Worm (Caenorhabditis elegans) whole organism, late embryonic: ENCODE measurements around the gene gpd-4.

ENCODE experiments used
- C08G9.2 ChIP-seq: sonication (generic microtip); optimal IDR thresholded peaks from 2 replicates; lab custom pipeline; 2016; ENCODE audit warnings: mild to moderate bottlenecking, missing genetic modification characterization, moderate library complexity, missing compliant biosample characterization
- F13H6.1 ChIP-seq: sonication (generic microtip); optimal IDR thresholded peaks from 2 replicates; lab custom pipeline; 2016; ENCODE audit warnings: missing genetic modification characterization, missing compliant biosample characterization
- K09A11.1 ChIP-seq: sonication (generic microtip); optimal IDR thresholded peaks from 2 replicates; lab custom pipeline; 2017; ENCODE audit warnings: antibody characterized with exemption, mild to moderate bottlenecking, missing genetic modification characterization, missing compliant biosample characterization; ENCODE audit not compliant: insufficient read depth
- ceh-19 ChIP-seq: fragments of 200-800 bp; sonication (Bioruptor generic); optimal IDR thresholded peaks from 2 replicates; lab custom pipeline; 2018; ENCODE audit warnings: mild to moderate bottlenecking, missing genetic modification characterization, missing compliant biosample characterization
- ceh-22 ChIP-seq: sonication (generic microtip); optimal IDR thresholded peaks from 2 replicates; lab custom pipeline; 2017; ENCODE audit warnings: missing biosample characterization, missing genetic modification characterization
- ceh-30 ChIP-seq: fragments of 150-350 bp; optimal IDR thresholded peaks from 2 replicates; lab custom pipeline; 2014; ENCODE audit warnings: missing biosample characterization, missing genetic modification characterization
- ceh-45 ChIP-seq: fragments of 200-800 bp; sonication (Bioruptor generic); IDR thresholded peaks from 2 replicates; pipeline ENCODE4 v1.3.6; 2022; ENCODE audit warnings: missing genetic modification reagents, missing genetic modification characterization, missing compliant biosample characterization
- ceh-6 ChIP-seq: fragments of 200-800 bp; sonication (Bioruptor generic); optimal IDR thresholded peaks from 2 replicates; lab custom pipeline; 2018; ENCODE audit warnings: mild to moderate bottlenecking, missing genetic modification characterization, missing compliant biosample characterization
- ceh-9 ChIP-seq: sonication (generic microtip); optimal IDR thresholded peaks from 2 replicates; lab custom pipeline; 2016; ENCODE audit warnings: mild to moderate bottlenecking, missing genetic modification characterization, inconsistent platforms, missing compliant biosample characterization
- che-1 ChIP-seq: sonication (generic microtip); optimal IDR thresholded peaks from 2 replicates; lab custom pipeline; 2016; ENCODE audit warnings: mild to moderate bottlenecking, missing genetic modification characterization, missing compliant biosample characterization
- elt-2 ChIP-seq: sonication (generic microtip); optimal IDR thresholded peaks from 2 replicates; lab custom pipeline; 2016; ENCODE audit warnings: missing genetic modification reagents, missing genetic modification characterization, missing compliant biosample characterization
- elt-4 ChIP-seq: sonication (generic microtip); optimal IDR thresholded peaks from 2 replicates; lab custom pipeline; 2016; ENCODE audit warnings: missing genetic modification characterization, missing compliant biosample characterization
- ets-4 ChIP-seq: sonication (generic microtip); optimal IDR thresholded peaks from 2 replicates; lab custom pipeline; 2016; ENCODE audit warnings: missing genetic modification characterization, missing compliant biosample characterization
- eyg-1 ChIP-seq: sonication (generic microtip); optimal IDR thresholded peaks from 2 replicates; lab custom pipeline; 2016; ENCODE audit warnings: missing genotype, missing genetic modification characterization, missing compliant biosample characterization
- fkh-10 ChIP-seq: fragments of 150-350 bp; optimal IDR thresholded peaks from 2 replicates; lab custom pipeline; 2014; ENCODE audit warnings: missing biosample characterization, missing genetic modification reagents, missing genetic modification characterization
- fkh-6 ChIP-seq: sonication (generic microtip); optimal IDR thresholded peaks from 2 replicates; lab custom pipeline; 2016; ENCODE audit warnings: missing genetic modification characterization, missing compliant biosample characterization
- gmeb-2 ChIP-seq: sonication (generic microtip); optimal IDR thresholded peaks from 2 replicates; lab custom pipeline; 2016; ENCODE audit warnings: missing genetic modification characterization, inconsistent platforms, missing compliant biosample characterization
- hlh-13 ChIP-seq: fragments of 200-800 bp; sonication (Bioruptor generic); optimal IDR thresholded peaks from 2 replicates; lab custom pipeline; 2018; ENCODE audit warnings: mild to moderate bottlenecking, missing genetic modification characterization, missing compliant biosample characterization
- hlh-15 ChIP-seq: sonication (generic microtip); optimal IDR thresholded peaks from 2 replicates; lab custom pipeline; 2016; ENCODE audit warnings: missing genetic modification characterization, missing compliant biosample characterization
- hlh-30 ChIP-seq: sonication (generic microtip); optimal IDR thresholded peaks from 2 replicates; lab custom pipeline; 2017; ENCODE audit warnings: antibody characterized with exemption, missing genetic modification characterization, missing compliant biosample characterization; ENCODE audit not compliant: insufficient read depth
- hlh-8 ChIP-seq: sonication (generic microtip); optimal IDR thresholded peaks from 2 replicates; lab custom pipeline; 2016; ENCODE audit warnings: missing genotype, missing genetic modification characterization, missing compliant biosample characterization
- madf-2 ChIP-seq: sonication (generic microtip); optimal IDR thresholded peaks from 2 replicates; lab custom pipeline; 2017; ENCODE audit warnings: missing genetic modification characterization, missing compliant biosample characterization
- nhr-11 ChIP-seq: fragments of 150-350 bp; optimal IDR thresholded peaks from 2 replicates; lab custom pipeline; 2014; ENCODE audit warnings: missing biosample characterization, missing genetic modification characterization
- pag-3 ChIP-seq: sonication (generic microtip); optimal IDR thresholded peaks from 2 replicates; lab custom pipeline; 2016; ENCODE audit warnings: missing compliant biosample characterization, missing genetic modification characterization, borderline replicate concordance
- pat-9 ChIP-seq: fragments of 200-800 bp; sonication (Bioruptor generic); optimal IDR thresholded peaks from 2 replicates; lab custom pipeline; 2018; ENCODE audit warnings: mild to moderate bottlenecking, missing genetic modification characterization, moderate library complexity, missing compliant biosample characterization
- pha-2 ChIP-seq: sonication (generic microtip); optimal IDR thresholded peaks from 2 replicates; lab custom pipeline; 2017; ENCODE audit warnings: mild to moderate bottlenecking, missing genetic modification characterization, missing compliant biosample characterization
- rnt-1 ChIP-seq: sonication (generic microtip); optimal IDR thresholded peaks from 2 replicates; lab custom pipeline; 2016; ENCODE audit warnings: missing genetic modification characterization, missing compliant biosample characterization
- sox-2 ChIP-seq: fragments of 200-800 bp; sonication (Bioruptor generic); IDR thresholded peaks from 2 replicates; pipeline ENCODE4 v1.3.6; 2022; ENCODE audit warnings: missing genetic modification reagents, missing genetic modification characterization, missing compliant biosample characterization
- sox-4 ChIP-seq: sonication (generic microtip); optimal IDR thresholded peaks from 2 replicates; lab custom pipeline; 2017; ENCODE audit warnings: mild to moderate bottlenecking, missing genetic modification characterization, inconsistent platforms, missing compliant biosample characterization
- tbx-2 ChIP-seq: sonication (generic microtip); optimal IDR thresholded peaks from 2 replicates; lab custom pipeline; 2016; ENCODE audit warnings: missing genetic modification characterization, missing compliant biosample characterization
- tbx-7 ChIP-seq: sonication (generic microtip); optimal IDR thresholded peaks from 2 replicates; lab custom pipeline; 2016; ENCODE audit warnings: missing genotype, missing genetic modification characterization, missing compliant biosample characterization
- ttx-3 ChIP-seq: sonication (generic microtip); optimal IDR thresholded peaks from 2 replicates; lab custom pipeline; 2016; ENCODE audit warnings: missing genetic modification reagents, missing genetic modification characterization, missing compliant biosample characterization
- unc-3 ChIP-seq, 2 experiments: fragments of 200-800 bp in 1 of 2; sonication (Bioruptor generic) in 1 of 2; sonication (generic microtip) in 1 of 2; conservative IDR thresholded peaks in 1 of 2; optimal IDR thresholded peaks in 1 of 2; 2 replicates each; pipeline versions ENCODE4 v1.3.6 to Lab custom; 2016 to 2022; ENCODE audit warnings: missing compliant biosample characterization in 2 of 2, missing genetic modification characterization in 2 of 2, missing genetic modification reagents in 1 of 2
- zip-5 ChIP-seq: sonication (generic microtip); optimal IDR thresholded peaks from 2 replicates; lab custom pipeline; 2016; ENCODE audit warnings: missing genetic modification characterization, missing compliant biosample characterization

The gpd-4 gene

DNA sequence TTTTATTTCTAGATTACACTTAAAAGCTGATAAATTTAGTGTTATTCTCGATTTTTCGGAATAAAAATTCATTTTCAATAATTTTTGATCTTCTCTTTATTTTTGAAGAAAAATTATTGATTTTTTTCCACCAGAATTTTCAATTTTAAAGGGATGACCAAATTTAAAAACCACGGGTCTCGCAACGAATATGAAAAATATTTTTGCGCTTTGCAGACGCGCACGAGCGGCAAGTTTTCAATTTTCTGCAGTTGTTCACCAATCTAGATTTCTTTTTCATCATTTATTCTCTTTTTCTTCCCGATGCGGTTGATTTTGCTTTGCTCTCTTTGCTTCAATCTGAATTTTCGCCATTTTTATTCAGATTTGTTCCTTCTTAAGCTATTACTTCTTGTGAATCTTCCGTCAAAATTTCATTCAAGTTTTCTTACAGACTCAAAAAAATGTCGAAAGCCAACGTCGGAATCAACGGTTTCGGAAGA, at the start of gene gpd-4:
Gene gpd-4, plus strand, starts transcription at position 432 of the 482 bp plus-strand sequence.
- TF ChIP-seq gmeb-2 (tag; lab: Kevin White, UChicago): no peak
- TF ChIP-seq pha-2 (tag; lab: Kevin White, UChicago): no peak
- TF ChIP-seq tbx-2 (tag; lab: Kevin White, UChicago): no peak
- no peak for TF ChIP-seq sox-2 (GFP tag; lab: Robert Waterston, UW)
- no peak for TF ChIP-seq zip-5 (tag; lab: Kevin White, UChicago)
- TF ChIP-seq ceh-6 (GFP tag; lab: Kevin White, UChicago): no peak
- no peak for TF ChIP-seq K09A11.1 (tag; lab: Kevin White, UChicago)
- TF ChIP-seq che-1 (tag; lab: Kevin White, UChicago): no peak
- no peak for TF ChIP-seq ceh-22 (tag; lab: Kevin White, UChicago)
- TF ChIP-seq pag-3 (tag; lab: Kevin White, UChicago): no peak
- TF ChIP-seq ceh-45 (GFP tag; lab: Robert Waterston, UW): no peak

- TF ChIP-seq ttx-3 (no peak), hlh-13 (GFP tag; lab: Kevin White, UChicago) (no peak)
These were observed 49.3 kb upstream of the gpd-4 start, which contains the start of gene lov-1 for ce11 chrII:10121725-10122124. Gene lov-1 (minus strand): TSS chrII:10121825.

- TF ChIP-seq unc-3 (GFP tag; conservative IDR thresholded peaks at IDR 0.05; lab: Robert Waterston, UW) (no peak), unc-3 (tag; optimal IDR thresholded peaks at IDR 0.05; lab: Kevin White, UChicago) (no peak), C08G9.2 (tag; lab: Kevin White, UChicago) (no peak), fkh-6 (no peak), ceh-19 (GFP tag; lab: Kevin White, UChicago) (no peak), hlh-30 (tag; lab: Kevin White, UChicago) (no peak), ceh-22 (tag; lab: Kevin White, UChicago) (no peak), nhr-11 (tag; lab: Kevin White, UChicago) (no peak)
These were observed 48.6 kb upstream of the gpd-4 start, which contains the start of gene F27E5.7 for ce11 chrII:10122465-10122864. Gene F27E5.7 (plus strand): TSS chrII:10122765.

ce11 chrII:10127389-10127788, 43.7 kb upstream of the gpd-4 start, which contains the start of gene F27E5.8:
Gene F27E5.8 (minus strand): TSS chrII:10127489.
- no peak for TF ChIP-seq madf-2
- TF ChIP-seq sox-4 (tag; lab: Kevin White, UChicago): no peak
- no peak for TF ChIP-seq elt-2 (tag; lab: Kevin White, UChicago)
- TF ChIP-seq fkh-6: no peak
- TF ChIP-seq sox-2 (GFP tag; lab: Robert Waterston, UW): no peak
- TF ChIP-seq F13H6.1 (tag; lab: Kevin White, UChicago): no peak
- no peak for TF ChIP-seq ceh-6 (GFP tag; lab: Kevin White, UChicago)
- no peak for TF ChIP-seq ceh-9 (tag; lab: Kevin White, UChicago)
- no peak for TF ChIP-seq elt-4 (tag; lab: Kevin White, UChicago)
- no peak for TF ChIP-seq K09A11.1 (tag; lab: Kevin White, UChicago)
- TF ChIP-seq ceh-30 (tag; lab: Kevin White, UChicago): no peak
- TF ChIP-seq hlh-15 (tag; lab: Kevin White, UChicago): no peak
- TF ChIP-seq hlh-30 (tag; lab: Kevin White, UChicago): no peak
- no peak for TF ChIP-seq rnt-1 (tag; lab: Kevin White, UChicago)
- TF ChIP-seq tbx-7 (tag; lab: Kevin White, UChicago): no peak
- TF ChIP-seq ets-4: no peak
- TF ChIP-seq, all 69 proteins: peak for 0

ce11 chrII:10131760-10132159, 39.3 kb upstream of the gpd-4 start, which contains the start of gene F27E5.5:
Gene F27E5.5 (minus strand): TSS chrII:10131860.
- no peak for TF ChIP-seq hlh-8 (tag; lab: Kevin White, UChicago)
- no peak for TF ChIP-seq eyg-1 (tag; lab: Kevin White, UChicago)
- no peak for TF ChIP-seq ets-4
- no peak for TF ChIP-seq pat-9 (tag; lab: Kevin White, UChicago)
- TF ChIP-seq fkh-10 (GFP tag; lab: Kevin White, UChicago): no peak
- no peak for TF ChIP-seq ceh-9 (tag; lab: Kevin White, UChicago)
